Worm (Caenorhabditis elegans): ENCODE measurements around the gene Y75B8A.33.

The Y75B8A.33 gene

ce11 chrIII:12366989-12367557 lies at the start of gene Y75B8A.33:
Gene Y75B8A.33 (minus strand): TSS chrIII:12367373.
- TF ChIP-seq ceh-27 (GFP tag; optimal IDR thresholded peaks at IDR 0.05) (no peak), nfyb-1 (GFP tag; IDR thresholded peaks at IDR 0.05) (no peak), nhr-90 (tag; optimal IDR thresholded peaks at IDR 0.05) (no peak), rcor-1 (GFP tag; IDR thresholded peaks at IDR 0.05) (no peak), C06A6.2 (GFP tag; conservative IDR thresholded peaks at IDR 0.05) (no peak), lin-40 (tag; optimal IDR thresholded peaks at IDR 0.05) (no peak), attf-6 (GFP tag; IDR thresholded peaks at IDR 0.05) (no peak), madf-10 (tag; optimal IDR thresholded peaks at IDR 0.05) (no peak), let-607 (tag; optimal IDR thresholded peaks at IDR 0.05) (no peak), ZK185.1 (tag; optimal IDR thresholded peaks at IDR 0.05; ENCODE audit: poor library complexity, severe bottlenecking) (peak; percentile 35), mel-28 (tag; optimal IDR thresholded peaks at IDR 0.05; ENCODE audit: borderline replicate concordance) (no peak), nhr-27 (tag; optimal IDR thresholded peaks at IDR 0.05) (no peak), tlf-1 (GFP tag; optimal IDR thresholded peaks at IDR 0.05) (peak; percentile 5), ztf-22 (GFP tag; optimal IDR thresholded peaks at IDR 0.05) (no peak), egl-44 (GFP tag; IDR thresholded peaks at IDR 0.05) (no peak), lsl-1 (GFP tag; optimal IDR thresholded peaks at IDR 0.05) (peak; percentile 86), B0336.3 (GFP tag; IDR thresholded peaks at IDR 0.05) (no peak), mes-4 (tag; optimal IDR thresholded peaks at IDR 0.05) (no peak), ztf-26 (tag; optimal IDR thresholded peaks at IDR 0.05) (no peak), aptf-2 (GFP tag; conservative IDR thresholded peaks at IDR 0.05) (no peak), lin-35 (GFP tag; optimal IDR thresholded peaks at IDR 0.05) (no peak), zfh-2 (GFP tag; conservative IDR thresholded peaks at IDR 0.05) (no peak), ceh-58 (GFP tag; IDR thresholded peaks at IDR 0.05) (no peak), mxl-1 (tag; optimal IDR thresholded peaks at IDR 0.05) (no peak), hlh-26 (GFP tag; conservative IDR thresholded peaks at IDR 0.05) (no peak), Y56A3A.18 (GFP tag; IDR thresholded peaks at IDR 0.05) (no peak), snpc-1.1 (tag; optimal IDR thresholded peaks at IDR 0.05; ENCODE audit: insufficient read depth) (no peak), Y95B8A.8 (GFP tag; IDR thresholded peaks at IDR 0.05) (no peak), zim-3 (tag; optimal IDR thresholded peaks at IDR 0.05) (no peak), F33H1.4 (GFP tag; IDR thresholded peaks at IDR 0.05) (peak; percentile 66), lag-1 (GFP tag; IDR thresholded peaks at IDR 0.05) (no peak), repo-1 (tag; optimal IDR thresholded peaks at IDR 0.05) (no peak), sdz-38 (tag; optimal IDR thresholded peaks at IDR 0.05) (no peak), B0261.1 (tag; optimal IDR thresholded peaks at IDR 0.05) (no peak), dpl-1 (GFP tag; optimal IDR thresholded peaks at IDR 0.05) (peak; percentile 25), nhr-80 (tag; optimal IDR thresholded peaks at IDR 0.05) (no peak), Y79H2A.3 (GFP tag; conservative IDR thresholded peaks at IDR 0.05) (no peak), dox-1 (GFP tag; IDR thresholded peaks at IDR 0.05) (no peak), D2030.7 (GFP tag; IDR thresholded peaks at IDR 0.05) (peak; percentile 44; the same call in 1 of the 2 replicates), F37B4.10 (GFP tag; IDR thresholded peaks at IDR 0.05) (no peak), F23B12.7 (tag; optimal IDR thresholded peaks at IDR 0.05; ENCODE audit: insufficient read depth) (no peak), die-1 (tag; optimal IDR thresholded peaks at IDR 0.05) (no peak), lir-1 (GFP tag; conservative IDR thresholded peaks at IDR 0.05) (no peak), hrde-1 (tag; optimal IDR thresholded peaks at IDR 0.05; ENCODE audit: borderline replicate concordance) (peak; percentile 35), tbx-9 (tag; optimal IDR thresholded peaks at IDR 0.05; ENCODE audit: borderline replicate concordance) (no peak), F52B5.7 (tag; optimal IDR thresholded peaks at IDR 0.05) (no peak), F57A8.1 (GFP tag; optimal IDR thresholded peaks at IDR 0.05) (no peak), K11D2.4 (GFP tag; IDR thresholded peaks at IDR 0.05) (no peak)
